Fruit fly (Drosophila melanogaster): Measurements from ENCODE around the gene crb.

- TF ChIP-seq CG13123 (GFP tag; optimal IDR thresholded peaks at IDR 0.05), result no peak
- no peak for TF ChIP-seq slbo (GFP tag; IDR thresholded peaks at IDR 0.05)
- no peak for TF ChIP-seq dmrt99B (tag; optimal IDR thresholded peaks at IDR 0.05)
- no peak for TF ChIP-seq gt (GFP tag; IDR thresholded peaks at IDR 0.05)
- TF ChIP-seq B-H2 (GFP tag; optimal IDR thresholded peaks at IDR 0.05), result no peak
- TF ChIP-seq CG8290 (GFP tag; optimal IDR thresholded peaks at IDR 0.05), result no peak
- no peak for TF ChIP-seq CG8290 (tag; optimal IDR thresholded peaks at IDR 0.05)
- TF ChIP-seq NfI (GFP tag; optimal IDR thresholded peaks at IDR 0.05), result no peak
Measured at dm6 chr3R:24301520-24301919, 6.6 kb downstream of the crb start.

All from whole organism, embryonic.